Fruit fly (Drosophila melanogaster): Measurements from ENCODE around the gene CG11350.

CG11350 gene

dm6 chr3L:4482509-4482908 is at the start of gene CG11350:
TSS of gene CG11350 (plus strand) at chr3L:4482809.
- TF ChIP-seq CG8478 (optimal IDR thresholded peaks at IDR 0.05) (no peak), CTCF (optimal IDR thresholded peaks at IDR 0.05) (no peak)

DNA sequence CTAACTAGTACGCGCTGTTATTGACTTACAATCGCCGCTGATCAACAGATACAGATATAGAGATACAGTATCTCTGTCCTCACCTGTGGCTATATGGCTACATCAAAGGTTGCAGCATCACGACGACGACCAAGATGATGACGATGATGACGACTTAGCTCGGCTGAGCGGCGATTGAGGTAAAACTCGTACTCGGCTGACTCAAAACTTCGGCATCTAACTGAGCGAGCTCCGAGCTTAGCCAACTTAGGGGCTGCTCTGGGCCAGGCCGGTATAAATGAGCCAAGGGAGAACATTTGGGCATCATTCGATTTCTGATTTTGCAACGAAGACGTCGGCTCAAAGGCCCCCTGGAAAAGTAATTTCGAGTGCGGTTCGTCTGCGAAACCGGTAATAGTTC is 46.2 kb upstream of the CG11350 start, which contains the start of gene CG15021:
Gene CG15021 (plus strand): TSS at position 301 of the 400 bp plus-strand sequence.
- TF ChIP-seq CG8478 (optimal IDR thresholded peaks at IDR 0.05): no peak
- TF ChIP-seq CTCF (optimal IDR thresholded peaks at IDR 0.05): no peak

dm6 chr3L:4440153-4440552 is 42.5 kb upstream of the CG11350 start:
- TF ChIP-seq CG8478 (optimal IDR thresholded peaks at IDR 0.05) (no peak), CTCF (optimal IDR thresholded peaks at IDR 0.05) (no peak)

dm6 chr3L:4442168-4442567 is 40.4 kb upstream of the CG11350 start:
- TF ChIP-seq CTCF (optimal IDR thresholded peaks at IDR 0.05) (no peak), CG8478 (optimal IDR thresholded peaks at IDR 0.05) (no peak)

- no peak for TF ChIP-seq CG8478 (optimal IDR thresholded peaks at IDR 0.05)
- TF ChIP-seq CTCF (optimal IDR thresholded peaks at IDR 0.05): no peak
Observed at dm6 chr3L:4445824-4446223, 36.8 kb upstream of the CG11350 start.

DNA sequence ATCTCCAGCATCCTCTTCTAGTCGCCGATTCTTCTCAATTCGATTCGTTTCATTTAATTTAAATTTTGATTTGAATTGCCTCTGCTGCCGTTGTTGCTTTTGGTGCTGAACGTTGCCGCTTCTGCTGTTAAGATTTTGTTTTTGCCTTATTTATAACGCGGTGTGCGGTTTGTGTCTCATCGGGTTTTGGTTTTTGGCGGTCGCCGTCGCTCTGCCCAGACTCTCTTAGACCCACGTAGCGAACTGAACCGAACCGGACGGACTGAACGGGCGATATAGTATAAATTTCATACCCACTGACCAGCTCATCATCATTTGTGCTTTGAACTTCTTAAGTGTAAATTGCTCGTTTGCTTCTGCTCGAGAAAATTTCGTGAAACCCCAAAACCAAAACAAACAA is 36.3 kb upstream of the CG11350 start, which contains the start of gene CG12607:
Gene CG12607 (plus strand): TSS at position 301 of the 400 bp plus-strand sequence.
- no peak for TF ChIP-seq CTCF (optimal IDR thresholded peaks at IDR 0.05)
- TF ChIP-seq CG8478 (optimal IDR thresholded peaks at IDR 0.05): no peak

DNA sequence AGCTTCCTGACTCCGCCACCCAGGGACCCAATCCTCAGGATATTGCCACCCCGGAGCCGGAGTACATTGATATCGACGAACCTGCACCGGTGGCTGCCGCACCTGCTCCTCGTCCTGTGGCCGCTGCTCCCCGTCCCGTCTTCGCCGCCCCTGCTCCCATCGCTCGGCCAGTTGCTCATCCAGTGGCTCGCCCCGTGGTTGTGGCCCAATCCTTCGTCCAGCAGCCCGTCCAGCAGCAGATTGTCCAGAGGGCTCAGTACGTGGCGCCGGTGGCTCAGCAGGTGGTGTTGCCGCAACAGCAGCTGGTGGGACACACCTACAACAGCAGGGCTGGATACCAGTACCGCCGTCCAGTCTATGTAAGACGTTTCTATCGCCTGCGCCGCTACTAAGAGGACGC is 35.4 kb upstream of the CG11350 start:
- TF ChIP-seq CG8478 (optimal IDR thresholded peaks at IDR 0.05) (no peak), CTCF (optimal IDR thresholded peaks at IDR 0.05) (no peak)

DNA sequence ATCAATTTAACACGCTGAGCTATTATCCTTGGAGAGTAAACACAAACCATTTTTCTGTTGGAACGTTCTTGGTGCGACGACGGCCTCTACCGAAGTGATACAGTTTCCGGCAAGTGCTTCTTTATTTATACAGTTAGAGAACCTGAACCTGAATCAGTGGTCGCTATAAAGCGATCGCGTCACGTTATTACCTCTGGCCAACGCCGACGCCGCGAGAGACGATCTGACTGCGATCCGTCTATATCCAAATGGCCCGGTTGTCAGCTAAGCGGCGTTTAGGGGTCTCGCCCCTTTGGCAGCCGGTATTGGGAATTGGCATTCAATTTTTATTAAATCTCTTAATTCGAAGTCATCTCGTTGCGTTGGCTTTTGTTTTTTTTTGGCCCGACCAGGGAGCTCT is 24.5 kb upstream of the CG11350 start, which contains the start of gene CG11345:
Gene CG11345 (minus strand): TSS at position 101 of the 400 bp plus-strand sequence.
- TF ChIP-seq CTCF (optimal IDR thresholded peaks at IDR 0.05): no peak

- no peak for TF ChIP-seq CTCF (optimal IDR thresholded peaks at IDR 0.05)
- no peak for TF ChIP-seq CG8478 (optimal IDR thresholded peaks at IDR 0.05)
Observed at dm6 chr3L:4460307-4461088, 22.1 kb upstream of the CG11350 start, which contains the start of gene CG15022. TSS of gene CG15022 (minus strand) at chr3L:4460317.

dm6 chr3L:4461454-4462045 is 21.1 kb upstream of the CG11350 start, which contains the start of gene CG15023:
TSS of gene CG15023 (minus strand) at chr3L:4461504.
- no peak for TF ChIP-seq CTCF (optimal IDR thresholded peaks at IDR 0.05)
- TF ChIP-seq CG8478 (optimal IDR thresholded peaks at IDR 0.05): no peak

dm6 chr3L:4463773-4464301 is 18.8 kb upstream of the CG11350 start, which contains the start of gene CG15024:
TSS of gene CG15024 (minus strand) at chr3L:4463823.
- TF ChIP-seq CTCF (optimal IDR thresholded peaks at IDR 0.05): no peak

dm6 chr3L:4466530-4466929 is 16.1 kb upstream of the CG11350 start, which contains the start of gene CG32241:
TSS of gene CG32241 (minus strand) at chr3L:4466630.
- TF ChIP-seq CG8478 (optimal IDR thresholded peaks at IDR 0.05): no peak
- no peak for TF ChIP-seq CTCF (optimal IDR thresholded peaks at IDR 0.05)

DNA sequence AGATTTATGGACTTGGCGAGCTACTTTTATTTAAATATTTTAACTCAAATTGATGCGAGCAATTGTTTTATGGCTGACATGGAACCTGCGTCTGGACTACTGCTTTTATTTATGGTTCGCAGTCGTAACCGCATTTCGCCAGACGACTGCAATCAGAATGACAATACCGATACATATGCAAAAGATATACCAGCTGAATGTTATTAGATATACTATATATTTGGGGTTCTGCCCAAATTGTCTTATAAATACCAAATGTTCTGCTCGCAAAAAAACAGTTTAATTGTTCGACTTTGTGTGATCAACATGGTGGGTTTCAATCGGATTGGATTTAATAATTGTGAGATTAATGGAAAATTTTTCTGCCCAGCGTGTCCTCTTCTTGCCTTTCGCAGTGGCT is 12.9 kb upstream of the CG11350 start, which contains the start of gene CG32249:
Gene CG32249 (plus strand): TSS at position 301 of the 400 bp plus-strand sequence.
- TF ChIP-seq CTCF (optimal IDR thresholded peaks at IDR 0.05) (no peak), CG8478 (optimal IDR thresholded peaks at IDR 0.05) (no peak)

dm6 chr3L:4471449-4471848 is 11.2 kb upstream of the CG11350 start, which contains the start of gene CG32248:
TSS of gene CG32248 (plus strand) at chr3L:4471749.
- no peak for TF ChIP-seq CG8478 (optimal IDR thresholded peaks at IDR 0.05)
- TF ChIP-seq CTCF (optimal IDR thresholded peaks at IDR 0.05): no peak

DNA sequence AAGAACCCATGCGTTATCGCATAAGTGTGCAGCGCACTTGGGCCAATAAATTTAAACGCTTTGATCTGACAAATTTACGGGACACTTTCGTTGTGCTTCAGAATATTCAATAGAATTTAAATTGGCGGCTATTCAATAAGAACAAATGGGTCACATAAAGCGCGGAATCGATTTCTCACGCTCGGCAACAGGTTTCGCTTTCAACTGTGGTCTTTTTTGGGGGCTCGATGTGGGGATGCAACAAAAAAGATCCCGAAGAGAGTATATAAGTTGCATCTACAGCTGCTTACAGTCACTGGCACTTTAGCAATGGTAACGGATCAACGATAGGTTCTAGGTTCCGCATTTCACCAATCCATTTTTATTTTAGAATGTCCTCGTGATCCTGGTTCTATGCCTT is 9.8 kb upstream of the CG11350 start, which contains the start of gene CG11349:
Gene CG11349 (plus strand): TSS at position 301 of the 400 bp plus-strand sequence.
- TF ChIP-seq CTCF (optimal IDR thresholded peaks at IDR 0.05): no peak
- TF ChIP-seq CG8478 (optimal IDR thresholded peaks at IDR 0.05): no peak
